Worm (Caenorhabditis elegans) whole organism, L1 larva: ENCODE results near the gene F44F4.3.

Experiments used
- elt-2 ChIP-seq: sonication (generic microtip); optimal IDR thresholded peaks from 2 replicates; lab custom pipeline; 2016; ENCODE audit warnings: missing genetic modification characterization, mild to moderate bottlenecking, inconsistent platforms, missing compliant biosample characterization, missing genetic modification reagents
- lin-13 ChIP-seq: fragments of 150-350 bp; optimal IDR thresholded peaks from 2 replicates; lab custom pipeline; 2014; ENCODE audit warnings: missing biosample characterization, missing genetic modification reagents, missing genetic modification characterization
- lin-15B ChIP-seq: fragments of 150-350 bp; sonication (generic microtip); optimal IDR thresholded peaks from 3 replicates; lab custom pipeline; 2014; ENCODE audit warnings: missing biosample characterization, missing genetic modification characterization
- unc-86 ChIP-seq: sonication (generic microtip); optimal IDR thresholded peaks from 2 replicates; lab custom pipeline; 2016; ENCODE audit warnings: missing genetic modification characterization, missing compliant biosample characterization

- TF ChIP-seq lin-13 (GFP tag; lab: Kevin White, UChicago) = no peak
- TF ChIP-seq lin-15B (tag; lab: Kevin White, UChicago) = no peak
- no peak for TF ChIP-seq elt-2 (tag; lab: Kevin White, UChicago)
- TF ChIP-seq unc-86 (tag; lab: Kevin White, UChicago) = no peak
Observed at ce11 chrII:10895959-10896358, 10.2 kb upstream of the F44F4.3 start.
